Worm (Caenorhabditis elegans) whole organism, L2 larva: Measurements from ENCODE around the gene ztf-25.

Experiments
- ceh-16 ChIP-seq: fragments of 150-350 bp; optimal IDR thresholded peaks from 2 replicates; lab custom pipeline; 2014; ENCODE audit warnings: missing biosample characterization, missing genetic modification characterization
- ztf-4 ChIP-seq: fragments of 150-350 bp; optimal IDR thresholded peaks from 2 replicates; lab custom pipeline; 2014; ENCODE audit warnings: missing biosample characterization, missing genetic modification characterization

DNA sequence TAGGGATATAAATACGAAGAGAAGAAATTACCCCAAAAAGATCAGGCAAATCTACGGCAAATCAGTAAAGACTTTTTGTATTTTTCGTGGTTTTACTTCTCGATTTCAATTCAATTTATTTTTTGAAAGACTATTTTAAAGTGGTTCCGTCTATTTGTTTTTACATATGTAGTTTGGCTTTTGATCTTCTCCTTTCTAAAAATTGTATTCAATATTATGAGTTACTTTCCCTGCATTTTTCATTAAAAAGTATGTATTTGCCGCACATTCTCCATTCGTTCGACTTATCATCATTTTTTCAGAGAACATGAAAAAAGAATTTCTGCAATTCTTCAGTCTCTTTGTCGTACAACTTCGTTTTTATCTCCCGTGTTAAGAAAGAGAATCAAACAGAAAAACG, 34.8 kb upstream of the ztf-25 start, which contains the start of gene C38D9.2:
- no peak for TF ChIP-seq ztf-4 (tag; lab: Kevin White, UChicago)
- no peak for TF ChIP-seq ceh-16
